Worm (Caenorhabditis elegans) whole organism, L1 larva: ENCODE results near the gene sri-38.

Experiments used
- nhr-11 ChIP-seq: fragments of 150-350 bp; optimal IDR thresholded peaks from 2 replicates; lab custom pipeline; 2014; ENCODE audit warnings: missing biosample characterization, missing genetic modification characterization
- ztf-11 ChIP-seq, 2 experiments: sonication (generic microtip); optimal IDR thresholded peaks; 2 replicates each; lab custom pipeline; 2016 to 2017; ENCODE audit warnings: missing genetic modification characterization in 2 of 2, missing biosample characterization in 1 of 2, missing compliant biosample characterization in 1 of 2

ce11 chrII:2610202-2610912, at the start of gene sri-38:
- TF ChIP-seq nhr-11 (tag; lab: Kevin White, UChicago) (no peak), ztf-11 (tag; optimal IDR thresholded peaks at IDR 0.05; lab: Kevin White, UChicago) (no peak)
